Worm (Caenorhabditis elegans): Measurements from ENCODE around the gene svh-11.

DNA sequence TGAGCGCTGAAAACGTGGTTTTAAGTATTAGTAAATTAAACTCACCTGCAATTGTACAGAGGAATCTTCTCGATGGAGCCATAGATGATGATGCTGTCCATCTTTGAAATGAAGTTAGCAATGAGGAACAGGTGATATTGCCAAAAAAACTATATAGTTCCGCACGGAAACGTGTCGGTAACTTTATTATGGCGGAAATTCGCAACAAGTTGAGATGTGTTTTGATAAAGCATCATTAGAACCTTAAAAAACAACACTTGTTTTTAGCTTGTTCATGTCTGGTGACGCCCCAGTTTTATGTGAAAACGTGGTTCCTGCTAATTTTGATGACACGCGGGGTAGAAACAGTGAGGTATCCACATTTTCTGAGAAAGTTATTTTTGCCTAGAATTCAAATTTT lies 720 bp upstream of the svh-11 start, which contains the start of gene srt-40:
- TF ChIP-seq skn-1 (tag; optimal IDR thresholded peaks at IDR 0.05), result no peak
- no peak for TF ChIP-seq madf-5 (GFP tag; IDR thresholded peaks at IDR 0.05)
- TF ChIP-seq nhr-76 (tag; optimal IDR thresholded peaks at IDR 0.05), result no peak
- no peak for TF ChIP-seq ama-1 (optimal IDR thresholded peaks at IDR 0.05)

All from whole organism, L4 larva.